Fruit fly (Drosophila melanogaster): ENCODE data around the gene CG6678.

Gene CG6678

dm6 chr3R:21853618-21854573 lies 32.9 kb upstream of the CG6678 start (continued):
- TF ChIP-seq zfh1 (GFP tag; IDR thresholded peaks at IDR 0.05), result 0 out of 3 replicates have a peak, but pooled peaks have one; percentile 4
- peak; percentile 27 for TF ChIP-seq eyg (GFP tag; optimal IDR thresholded peaks at IDR 0.05)
- TF ChIP-seq eve (GFP tag; optimal IDR thresholded peaks at IDR 0.05), result peak in 1 of 2 experiments; percentile 70
- peak; percentile 67 for TF ChIP-seq Lpt (GFP tag; optimal IDR thresholded peaks at IDR 0.05)
- peak; percentile 89 for TF ChIP-seq CG13624 (GFP tag; optimal IDR thresholded peaks at IDR 0.05)
- TF ChIP-seq ash1 (GFP tag; optimal IDR thresholded peaks at IDR 0.05), result peak; percentile 11
- peak; percentile 28; the same call in 1 of the 2 replicates for TF ChIP-seq hbn (GFP tag; IDR thresholded peaks at IDR 0.05; ENCODE audit: partially characterized antibody)
- peak; percentile 86 for TF ChIP-seq ERR (GFP tag; optimal IDR thresholded peaks at IDR 0.05)
- peak; percentile 7 for TF ChIP-seq cwo (GFP tag; optimal IDR thresholded peaks at IDR 0.05)
- TF ChIP-seq zf30C (GFP tag; optimal IDR thresholded peaks at IDR 0.05), result peak; percentile 67
- TF ChIP-seq BtbVII (GFP tag; optimal IDR thresholded peaks at IDR 0.05), result peak; percentile 28
- no peak for TF ChIP-seq CG30431 (GFP tag; optimal IDR thresholded peaks at IDR 0.05)
- TF ChIP-seq CG7987 (GFP tag; optimal IDR thresholded peaks at IDR 0.05), result peak; percentile 66
- peak; percentile 19 for TF ChIP-seq scrt (GFP tag; optimal IDR thresholded peaks at IDR 0.05)
- no peak for TF ChIP-seq mld (GFP tag; IDR thresholded peaks at IDR 0.05; ENCODE audit: partially characterized antibody)
- peak; percentile 54 for TF ChIP-seq exex (tag; optimal IDR thresholded peaks at IDR 0.05)
- peak; percentile 2 for TF ChIP-seq CG18619 (GFP tag; optimal IDR thresholded peaks at IDR 0.05)
- TF ChIP-seq dmrt99B (tag; optimal IDR thresholded peaks at IDR 0.05), result peak; percentile 17
- no peak for TF ChIP-seq Rx (GFP tag; IDR thresholded peaks at IDR 0.05)
- no peak for TF ChIP-seq usp (GFP tag; optimal IDR thresholded peaks at IDR 0.05)
- TF ChIP-seq sqz (GFP tag; optimal IDR thresholded peaks at IDR 0.05), result peak; percentile 86
- TF ChIP-seq CG3065 (GFP tag; optimal IDR thresholded peaks at IDR 0.05), result no peak
- no peak for TF ChIP-seq pnt (GFP tag; optimal IDR thresholded peaks at IDR 0.05)
- TF ChIP-seq CG12769 (tag; optimal IDR thresholded peaks at IDR 0.05), result peak; percentile 80
- no peak for TF ChIP-seq CG11504 (tag; optimal IDR thresholded peaks at IDR 0.05)
- TF ChIP-seq fu2 (GFP tag; optimal IDR thresholded peaks at IDR 0.05), result no peak
- TF ChIP-seq sens-2 (GFP tag; IDR thresholded peaks at IDR 0.05), result 0 out of 2 replicates have a peak, but pooled peaks have one; percentile 56
- 0 out of 2 replicates have a peak, but pooled peaks have one; percentile 19 for TF ChIP-seq CG4360 (GFP tag; IDR thresholded peaks at IDR 0.05)
- 0 out of 3 replicates have a peak, but pooled peaks have one; percentile 7 for TF ChIP-seq CG11695 (GFP tag; IDR thresholded peaks at IDR 0.05)
- TF ChIP-seq CG7745 (tag; optimal IDR thresholded peaks at IDR 0.05), result peak; percentile 9
- peak; percentile 15 for TF ChIP-seq CG13296 (GFP tag; optimal IDR thresholded peaks at IDR 0.05)
- TF ChIP-seq Hey (tag; optimal IDR thresholded peaks at IDR 0.05), result peak; percentile 53
- TF ChIP-seq ATbp (GFP tag; optimal IDR thresholded peaks at IDR 0.05), result peak; percentile 50
- TF ChIP-seq sug (tag; optimal IDR thresholded peaks at IDR 0.05), result peak; percentile 44
- peak; percentile 1 for TF ChIP-seq CG13775 (GFP tag; optimal IDR thresholded peaks at IDR 0.05)
- TF ChIP-seq rib (GFP tag; IDR thresholded peaks at IDR 0.05), result peak; percentile 79; the same call in 1 of the 2 replicates
- peak; percentile 46; the same call in 1 of the 3 replicates for TF ChIP-seq CG34422 (GFP tag; IDR thresholded peaks at IDR 0.05)
- TF ChIP-seq lbe (GFP tag; optimal IDR thresholded peaks at IDR 0.05), result peak; percentile 85
- peak; percentile 55 for TF ChIP-seq Deaf1 (tag; optimal IDR thresholded peaks at IDR 0.05)
- TF ChIP-seq CG17568 (GFP tag; optimal IDR thresholded peaks at IDR 0.05), result no peak
- TF ChIP-seq CG2678 (tag; optimal IDR thresholded peaks at IDR 0.05), result peak; percentile 6
- peak; percentile 45 for TF ChIP-seq chm (GFP tag; IDR thresholded peaks at IDR 0.05)
- TF ChIP-seq ewg (GFP tag; optimal IDR thresholded peaks at IDR 0.05), result peak; percentile 32
- no peak for TF ChIP-seq Ada2b (GFP tag; IDR thresholded peaks at IDR 0.05)
- no peak for TF ChIP-seq sr (GFP tag; IDR thresholded peaks at IDR 0.05)
- no peak for TF ChIP-seq caup (GFP tag; optimal IDR thresholded peaks at IDR 0.05; ENCODE audit: severe bottlenecking)
- peak; percentile 30; the same call in 1 of the 2 replicates for TF ChIP-seq seq (GFP tag; IDR thresholded peaks at IDR 0.05)
